Fruit fly (Drosophila melanogaster) whole organism, adult: ENCODE measurements around the gene CG32066.

Source experiments
- CG11617 ChIP-seq: fragments of 200-800 bp; sonication (Bioruptor generic); optimal IDR thresholded peaks from 2 replicates; lab custom pipeline; 2017; ENCODE audit warnings: mild to moderate bottlenecking, missing biosample characterization, missing genetic modification reagents, missing genetic modification characterization
- CG14711 ChIP-seq: fragments of 200-800 bp; sonication (Bioruptor generic); optimal IDR thresholded peaks from 2 replicates; lab custom pipeline; 2018; ENCODE audit warnings: missing biosample characterization, mild to moderate bottlenecking, missing genetic modification characterization, moderate library complexity
- CG1620 ChIP-seq: fragments of 200-800 bp; sonication (Bioruptor generic); optimal IDR thresholded peaks from 2 replicates; lab custom pipeline; 2016; ENCODE audit warnings: missing biosample characterization, missing genetic modification characterization
- CG33017 ChIP-seq: fragments of 200-800 bp; sonication (Bioruptor generic); optimal IDR thresholded peaks from 2 replicates; lab custom pipeline; 2018; ENCODE audit warnings: missing biosample characterization, mild to moderate bottlenecking, missing genetic modification characterization, moderate library complexity
- CG7045 ChIP-seq: fragments of 200-800 bp; sonication (Bioruptor generic); optimal IDR thresholded peaks from 2 replicates; lab custom pipeline; 2017; ENCODE audit warnings: missing biosample characterization, mild to moderate bottlenecking, missing genetic modification characterization
- CG7101 ChIP-seq: fragments of 200-800 bp; sonication (Bioruptor generic); optimal IDR thresholded peaks from 2 replicates; lab custom pipeline; 2018; ENCODE audit warnings: missing biosample characterization, mild to moderate bottlenecking, missing genetic modification characterization, moderate library complexity
- Clk ChIP-seq: fragments of 200-800 bp; sonication (Bioruptor generic); optimal IDR thresholded peaks from 2 replicates; lab custom pipeline; 2017; ENCODE audit warnings: missing biosample characterization, missing genetic modification characterization
- bab1 ChIP-seq: fragments of 200-800 bp; sonication (Bioruptor generic); optimal IDR thresholded peaks from 3 replicates; lab custom pipeline; 2019; ENCODE audit warnings: missing biosample characterization, mild to moderate bottlenecking, missing genetic modification characterization, moderate library complexity
- cic ChIP-seq: fragments of 200-800 bp; sonication (Bioruptor generic); optimal IDR thresholded peaks from 2 replicates; lab custom pipeline; 2017; ENCODE audit warnings: missing biosample characterization, mild to moderate bottlenecking, missing genetic modification characterization, moderate library complexity
- cnc ChIP-seq, 2 experiments: fragments of >200 bp; optimal IDR thresholded peaks; 2 replicates each; lab custom pipeline; 2017
- kay ChIP-seq: fragments of 200-800 bp; sonication (Bioruptor generic); peaks from one replicate; lab custom pipeline; 2016; ENCODE audit warnings: missing biosample characterization, missing genetic modification characterization, borderline replicate concordance

dm6 chr3L:10666511-10667003 lies 5.7 kb upstream of the CG32066 start:
- no peak for TF ChIP-seq Clk
- TF ChIP-seq cic (GFP tag; lab: Kevin White, UChicago) = no peak
- TF ChIP-seq CG33017 (tag; lab: Kevin White, UChicago) = no peak
- TF ChIP-seq CG7101 (tag; lab: Kevin White, UChicago) = no peak
- no peak for TF ChIP-seq kay
- TF ChIP-seq CG7045 (GFP tag; lab: Kevin White, UChicago) = no peak
- TF ChIP-seq CG14711 (tag; lab: Kevin White, UChicago) = no peak
- TF ChIP-seq CG11617 (GFP tag; lab: Kevin White, UChicago) = no peak
- no peak for TF ChIP-seq CG1620 (GFP tag; lab: Kevin White, UChicago)
- TF ChIP-seq bab1 (GFP tag; lab: Kevin White, UChicago) = no peak
- TF ChIP-seq cnc (optimal IDR thresholded peaks at IDR 0.05; lab: Kevin White, UChicago) = no peak
